Fruit fly (Drosophila melanogaster) whole organism, embryonic: Measurements from ENCODE around the gene tomb.

Experiments used
- Awh ChIP-seq: fragments of 200-800 bp; sonication (Bioruptor generic); IDR thresholded peaks from 2 replicates; pipeline ENCODE4, ENCODE4 v1.3.6; 2022; ENCODE audit warnings: missing biosample characterization, missing genetic modification characterization
- Bteb2 ChIP-seq: fragments of 200-800 bp; sonication (Bioruptor generic); optimal IDR thresholded peaks from 2 replicates; lab custom pipeline; 2016; ENCODE audit warnings: missing biosample characterization, missing genetic modification characterization
- CG10267 ChIP-seq: fragments of 200-800 bp; sonication (Bioruptor generic); optimal IDR thresholded peaks from 2 replicates; lab custom pipeline; 2018; ENCODE audit warnings: missing biosample characterization, mild to moderate bottlenecking, missing genetic modification characterization, moderate library complexity
- CG12769 ChIP-seq: fragments of 200-800 bp; sonication (Bioruptor generic); optimal IDR thresholded peaks from 2 replicates; lab custom pipeline; 2019; ENCODE audit warnings: missing biosample characterization, mild to moderate bottlenecking, missing genetic modification characterization, moderate library complexity
- CG13424 ChIP-seq: fragments of 200-800 bp; sonication (Bioruptor generic); optimal IDR thresholded peaks from 2 replicates; lab custom pipeline; 2019; ENCODE audit warnings: missing biosample characterization, mild to moderate bottlenecking, missing genetic modification characterization, moderate library complexity
- CG15269 ChIP-seq: fragments of 200-800 bp; sonication (Bioruptor generic); optimal IDR thresholded peaks from 2 replicates; lab custom pipeline; 2018; ENCODE audit warnings: missing biosample characterization, mild to moderate bottlenecking, missing genetic modification characterization, moderate library complexity
- CG1602 ChIP-seq: fragments of 200-800 bp; sonication (Bioruptor generic); optimal IDR thresholded peaks from 3 replicates; lab custom pipeline; 2016; ENCODE audit warnings: missing biosample characterization, missing genetic modification characterization
- CG17829 ChIP-seq: fragments of 200-800 bp; optimal IDR thresholded peaks from 2 replicates; lab custom pipeline; 2019; ENCODE audit warnings: missing biosample characterization, mild to moderate bottlenecking, missing genetic modification characterization, moderate library complexity
- CG2199 ChIP-seq: fragments of 200-800 bp; sonication (Bioruptor generic); IDR thresholded peaks from 3 replicates; pipeline ENCODE4 v1.3.6; 2022; ENCODE audit warnings: missing biosample characterization, missing genetic modification characterization
- CG4854 ChIP-seq: fragments of 200-800 bp; sonication (Bioruptor generic); optimal IDR thresholded peaks from 2 replicates; lab custom pipeline; 2016; ENCODE audit warnings: missing biosample characterization, missing genetic modification characterization, inconsistent platforms
- CG5245 ChIP-seq: fragments of 200-800 bp; sonication (Bioruptor generic); optimal IDR thresholded peaks from 3 replicates; lab custom pipeline; 2016; ENCODE audit warnings: missing biosample characterization, missing genetic modification characterization
- CG5953 ChIP-seq: fragments of 200-800 bp; sonication (Bioruptor generic); IDR thresholded peaks from 2 replicates; pipeline ENCODE4 v1.3.6; 2022; ENCODE audit warnings: missing biosample characterization, missing genetic modification characterization
- CG6813 ChIP-seq: fragments of 200-800 bp; sonication (Bioruptor generic); optimal IDR thresholded peaks from 2 replicates; lab custom pipeline; 2017; ENCODE audit warnings: missing biosample characterization, missing genetic modification characterization, mild to moderate bottlenecking, moderate library complexity, missing genetic modification reagents
- CG7745 ChIP-seq: fragments of 200-800 bp; sonication (Bioruptor generic); optimal IDR thresholded peaks from 2 replicates; lab custom pipeline; 2018; ENCODE audit warnings: missing biosample characterization, mild to moderate bottlenecking, missing genetic modification characterization, moderate library complexity
- CG8924 ChIP-seq: fragments of 200-800 bp; optimal IDR thresholded peaks from 3 replicates; lab custom pipeline; 2019; ENCODE audit warnings: missing biosample characterization, mild to moderate bottlenecking, missing genetic modification characterization, moderate library complexity
- CG9215 ChIP-seq: fragments of 200-800 bp; sonication (Bioruptor generic); IDR thresholded peaks from 2 replicates; pipeline ENCODE4 v1.3.6; 2022; ENCODE audit warnings: missing biosample characterization, missing genetic modification characterization
- CHES-1-like ChIP-seq: fragments of 200-800 bp; sonication (Bioruptor generic); optimal IDR thresholded peaks from 2 replicates; lab custom pipeline; 2016; ENCODE audit warnings: missing biosample characterization, missing genetic modification characterization
- Chrac-16 ChIP-seq: fragments of 200-800 bp; sonication (Bioruptor generic); optimal IDR thresholded peaks from 3 replicates; lab custom pipeline; 2016; ENCODE audit warnings: missing biosample characterization, missing genetic modification characterization
- D19A ChIP-seq: fragments of 200-800 bp; optimal IDR thresholded peaks from 3 replicates; lab custom pipeline; 2019; ENCODE audit warnings: missing biosample characterization, mild to moderate bottlenecking, missing genetic modification characterization, moderate library complexity
- Dek ChIP-seq: fragments of 200-800 bp; sonication (Bioruptor generic); optimal IDR thresholded peaks from 3 replicates; lab custom pipeline; 2019; ENCODE audit warnings: missing biosample characterization, mild to moderate bottlenecking, missing genetic modification characterization, moderate library complexity
- Hand ChIP-seq: fragments of 200-800 bp; sonication (Bioruptor generic); optimal IDR thresholded peaks from 2 replicates; lab custom pipeline; 2017; ENCODE audit warnings: mild to moderate bottlenecking, missing biosample characterization, missing genetic modification reagents, missing genetic modification characterization
- Lhr ChIP-seq: fragments of 200-800 bp; sonication (Bioruptor generic); optimal IDR thresholded peaks from 3 replicates; lab custom pipeline; 2017; ENCODE audit warnings: mild to moderate bottlenecking, missing biosample characterization, missing genetic modification reagents, missing genetic modification characterization
- Sin3A ChIP-seq: fragments of >200 bp; optimal IDR thresholded peaks from 2 replicates; lab custom pipeline; 2018
- Ssrp ChIP-seq: fragments of 200-800 bp; sonication (Bioruptor generic); optimal IDR thresholded peaks from 2 replicates; lab custom pipeline; 2018; ENCODE audit warnings: missing biosample characterization, mild to moderate bottlenecking, missing genetic modification characterization, moderate library complexity
- Tbp ChIP-seq: fragments of >200 bp; optimal IDR thresholded peaks from 2 replicates; lab custom pipeline; 2018; ENCODE audit warnings: missing biosample characterization, missing genetic modification characterization
- chinmo ChIP-seq: fragments of 200-800 bp; sonication (Bioruptor generic); IDR thresholded peaks from 4 replicates; pipeline ENCODE4 v1.3.6; 2022; ENCODE audit warnings: missing biosample characterization, missing genetic modification characterization; ENCODE audit not compliant: partially characterized antibody
- dysf ChIP-seq: fragments of 200-800 bp; sonication (Bioruptor generic); IDR thresholded peaks from 3 replicates; pipeline ENCODE4 v1.3.6; 2022; ENCODE audit warnings: missing biosample characterization, missing genetic modification characterization
- ewg ChIP-seq: fragments of 200-800 bp; sonication (Bioruptor generic); optimal IDR thresholded peaks from 3 replicates; lab custom pipeline; 2017; ENCODE audit warnings: mild to moderate bottlenecking, missing biosample characterization, missing genetic modification reagents, missing genetic modification characterization
- exex ChIP-seq: fragments of 200-800 bp; sonication (Bioruptor generic); optimal IDR thresholded peaks from 4 replicates; lab custom pipeline; 2018; ENCODE audit warnings: missing biosample characterization, mild to moderate bottlenecking, missing genetic modification characterization, moderate library complexity
- ftz-f1 ChIP-seq: fragments of 200-800 bp; sonication (Bioruptor generic); optimal IDR thresholded peaks from 2 replicates; lab custom pipeline; 2016; ENCODE audit warnings: missing biosample characterization, missing genetic modification characterization
- fu2 ChIP-seq: fragments of 200-800 bp; sonication (Bioruptor generic); optimal IDR thresholded peaks from 2 replicates; lab custom pipeline; 2016; ENCODE audit warnings: missing biosample characterization, missing genetic modification characterization
- h ChIP-seq: fragments of >200 bp; optimal IDR thresholded peaks from 2 replicates; lab custom pipeline; 2017
- hb ChIP-seq: fragments of 200-800 bp; sonication (Bioruptor generic); IDR thresholded peaks from 3 replicates; pipeline ENCODE4 v1.3.6; 2022; ENCODE audit warnings: missing biosample characterization, missing genetic modification characterization; ENCODE audit not compliant: partially characterized antibody
- hth ChIP-seq: fragments of >200 bp; optimal IDR thresholded peaks from 2 replicates; lab custom pipeline; 2017; ENCODE audit warnings: inconsistent platforms
- kay ChIP-seq: fragments of 200-800 bp; sonication (Bioruptor generic); optimal IDR thresholded peaks from 2 replicates; lab custom pipeline; 2016; ENCODE audit warnings: missing biosample characterization, missing genetic modification characterization
- odd ChIP-seq: fragments of 200-800 bp; sonication (Bioruptor generic); optimal IDR thresholded peaks from 2 replicates; lab custom pipeline; 2017; ENCODE audit warnings: missing biosample characterization, mild to moderate bottlenecking, missing genetic modification characterization
- otp ChIP-seq: fragments of 200-800 bp; sonication (Bioruptor generic); IDR thresholded peaks from 3 replicates; pipeline ENCODE4, ENCODE4 v1.3.6; 2022; ENCODE audit warnings: missing biosample characterization, missing genetic modification characterization
- pb ChIP-seq: fragments of 200-800 bp; sonication (Bioruptor generic); optimal IDR thresholded peaks from 3 replicates; lab custom pipeline; 2016; ENCODE audit warnings: missing biosample characterization, missing genetic modification characterization
- peb ChIP-seq: fragments of 200-800 bp; sonication (Bioruptor generic); IDR thresholded peaks from 2 replicates; pipeline ENCODE4 v1.3.6; 2022; ENCODE audit warnings: missing biosample characterization, missing genetic modification characterization
- pita ChIP-seq: fragments of 200-800 bp; sonication (Bioruptor generic); optimal IDR thresholded peaks from 2 replicates; lab custom pipeline; 2017; ENCODE audit warnings: missing biosample characterization, mild to moderate bottlenecking, missing genetic modification characterization
- repo ChIP-seq: fragments of 200-800 bp; sonication (Bioruptor generic); optimal IDR thresholded peaks from 2 replicates; lab custom pipeline; 2016; ENCODE audit warnings: missing biosample characterization, missing genetic modification characterization
- salm ChIP-seq: fragments of 200-800 bp; sonication (Bioruptor generic); optimal IDR thresholded peaks from 2 replicates; lab custom pipeline; 2018; ENCODE audit warnings: missing biosample characterization, mild to moderate bottlenecking, missing genetic modification characterization
- sc ChIP-seq, 3 experiments: fragments of >200 bp in 2 of 3; fragments of 200-800 bp in 1 of 3; sonication (Bioruptor generic) in 1 of 3; optimal IDR thresholded peaks; 2 replicates in 2 of 3; 3 replicates in 1 of 3; lab custom pipeline; 2017; ENCODE audit warnings: mild to moderate bottlenecking in 1 of 3, missing biosample characterization in 1 of 3, missing genetic modification characterization in 1 of 3, missing genetic modification reagents in 1 of 3
- scrt ChIP-seq: fragments of 200-800 bp; sonication (Bioruptor generic); optimal IDR thresholded peaks from 2 replicates; lab custom pipeline; 2018; ENCODE audit warnings: missing biosample characterization, mild to moderate bottlenecking, missing genetic modification characterization, moderate library complexity
- sd ChIP-seq: fragments of 200-800 bp; sonication (Bioruptor generic); optimal IDR thresholded peaks from 3 replicates; lab custom pipeline; 2018; ENCODE audit warnings: missing biosample characterization, mild to moderate bottlenecking, missing genetic modification characterization, moderate library complexity
- stc ChIP-seq: fragments of 200-800 bp; sonication (Bioruptor generic); IDR thresholded peaks from 2 replicates; pipeline ENCODE4 v1.3.6; 2022; ENCODE audit warnings: missing biosample characterization, missing genetic modification characterization
- vnd ChIP-seq: fragments of 200-800 bp; sonication (Bioruptor generic); IDR thresholded peaks from 3 replicates; pipeline ENCODE4 v1.3.6; 2022; ENCODE audit warnings: missing biosample characterization, missing genetic modification characterization; ENCODE audit not compliant: partially characterized antibody
- zen2 ChIP-seq: fragments of 200-800 bp; sonication (Bioruptor generic); IDR thresholded peaks from 3 replicates; pipeline ENCODE4 v1.3.6; 2022; ENCODE audit warnings: missing biosample characterization, missing genetic modification characterization; ENCODE audit not compliant: partially characterized antibody
- zfh1 ChIP-seq: fragments of 200-800 bp; sonication (Bioruptor generic); IDR thresholded peaks from 3 replicates; pipeline ENCODE4 v1.3.6; 2022; ENCODE audit warnings: missing biosample characterization, missing genetic modification characterization

tomb gene

dm6 chr2L:5546518-5547287 is 10.1 kb upstream of the tomb start, which contains the start of gene Oscillin (continued):
- TF ChIP-seq ftz-f1, result no peak
- TF ChIP-seq CG1602 (GFP tag; lab: Kevin White, UChicago), result peak; percentile 18
- peak; percentile 84 for TF ChIP-seq hb (GFP tag; lab: Robert Waterston, UW)
- TF ChIP-seq pita (GFP tag; lab: Kevin White, UChicago), result no peak
- peak; percentile 76 for TF ChIP-seq odd
- TF ChIP-seq CG4854 (GFP tag; lab: Kevin White, UChicago), result peak; percentile 48
- peak; percentile 73 for TF ChIP-seq kay (GFP tag; lab: Kevin White, UChicago)
- peak; percentile 77 for TF ChIP-seq CG9215
- peak; percentile 92 for TF ChIP-seq CG17829
- peak; percentile 94 for TF ChIP-seq stc (GFP tag; lab: Robert Waterston, UW)
- peak; percentile 91 for TF ChIP-seq Awh (GFP tag; lab: Robert Waterston, UW)
- peak; percentile 58 for TF ChIP-seq Dek
- TF ChIP-seq CG12769, result peak; percentile 13
- peak; percentile 60; the same call in 1 of the 2 replicates for TF ChIP-seq peb (GFP tag; lab: Robert Waterston, UW)
- TF ChIP-seq CG2199 (GFP tag; lab: Robert Waterston, UW), result 0 out of 3 replicates have a peak, but pooled peaks have one; percentile 25
- TF ChIP-seq CG8924 (tag; lab: Kevin White, UChicago), result peak; percentile 84
- TF ChIP-seq zen2 (GFP tag; lab: Robert Waterston, UW), result peak; percentile 89
- TF ChIP-seq scrt (GFP tag; lab: Kevin White, UChicago), result peak; percentile 52
- TF ChIP-seq Chrac-16, result no peak
- TF ChIP-seq Hand, result no peak
- TF ChIP-seq fu2 (GFP tag; lab: Kevin White, UChicago), result no peak
- TF ChIP-seq sd (tag; lab: Kevin White, UChicago), result peak; percentile 91
- peak; percentile 83 for TF ChIP-seq CG10267
- peak; percentile 51; the same call in 2 of the 3 replicates for TF ChIP-seq vnd (GFP tag; lab: Robert Waterston, UW)
- peak; percentile 57 for TF ChIP-seq CG6813
- TF ChIP-seq repo (GFP tag; lab: Kevin White, UChicago), result no peak
- TF ChIP-seq dysf (GFP tag; lab: Robert Waterston, UW), result peak; percentile 81
- no peak for TF ChIP-seq Sin3A
- TF ChIP-seq hth (lab: Kevin White, UChicago), result no peak
- 0 out of 2 replicates have a peak, but pooled peaks have one; percentile 28 for TF ChIP-seq CG5953 (GFP tag; lab: Robert Waterston, UW)
- TF ChIP-seq otp, result no peak
- TF ChIP-seq Bteb2, result peak; percentile 79
- TF ChIP-seq CG15269, result peak; percentile 75
- TF ChIP-seq ewg (GFP tag; lab: Kevin White, UChicago), result peak; percentile 48
- peak; percentile 85 for TF ChIP-seq Ssrp (tag; lab: Kevin White, UChicago)
- peak; percentile 93 for TF ChIP-seq CG7745 (tag; lab: Kevin White, UChicago)
- TF ChIP-seq pb, result no peak
- TF ChIP-seq Lhr (GFP tag; lab: Kevin White, UChicago), result no peak
- no peak for TF ChIP-seq sc (optimal IDR thresholded peaks at IDR 0.05; lab: Kevin White, UChicago)
- no peak for TF ChIP-seq sc (GFP tag; optimal IDR thresholded peaks at IDR 0.05; lab: Kevin White, UChicago)
- peak; percentile 85; the same call in 3 of the 4 replicates for TF ChIP-seq chinmo (GFP tag; lab: Robert Waterston, UW)
- no peak for TF ChIP-seq h (lab: Kevin White, UChicago)
- TF ChIP-seq CHES-1-like (GFP tag; lab: Kevin White, UChicago), result no peak
- TF ChIP-seq CG5245, result peak; percentile 67
- no peak for TF ChIP-seq Tbp
- peak; percentile 96 for TF ChIP-seq D19A (tag; lab: Kevin White, UChicago)
- no peak for TF ChIP-seq CG13424
- TF ChIP-seq exex (tag; lab: Kevin White, UChicago), result peak; percentile 51
- peak; percentile 56 for TF ChIP-seq salm (tag; lab: Kevin White, UChicago)
- TF ChIP-seq zfh1 (GFP tag; lab: Robert Waterston, UW), result peak; percentile 84
